Worm (Caenorhabditis elegans) whole organism, young adult: ENCODE results near the gene sec-16A.2.

ENCODE experiments used
- C06A6.2 ChIP-seq: fragments of 200-800 bp; sonication (Bioruptor generic); conservative IDR thresholded peaks from 2 replicates; pipeline ENCODE4 v1.3.6; 2022; ENCODE audit warnings: missing genetic modification characterization, missing compliant biosample characterization
- C17E4.6 ChIP-seq: fragments of 200-800 bp; sonication (Bioruptor generic); IDR thresholded peaks from 2 replicates; pipeline ENCODE4 v1.3.6; 2022; ENCODE audit warnings: missing genetic modification reagents, missing genetic modification characterization, missing compliant biosample characterization
- F33H1.4 ChIP-seq: fragments of 200-800 bp; sonication (Bioruptor generic); IDR thresholded peaks from 2 replicates; pipeline ENCODE4 v1.3.6; 2022; ENCODE audit warnings: missing genetic modification reagents, missing genetic modification characterization, missing compliant biosample characterization
- F39B2.1 ChIP-seq: fragments of 200-800 bp; sonication (Bioruptor generic); IDR thresholded peaks from 2 replicates; pipeline ENCODE4 v1.3.6; 2022; ENCODE audit warnings: missing genetic modification reagents, missing genetic modification characterization, missing compliant biosample characterization
- F52B5.7 ChIP-seq: sonication (generic microtip); optimal IDR thresholded peaks from 2 replicates; lab custom pipeline; 2016; ENCODE audit warnings: mild to moderate bottlenecking, missing genetic modification characterization, missing compliant biosample characterization
- F57A8.1 ChIP-seq: fragments of 200-800 bp; sonication (Bioruptor generic); optimal IDR thresholded peaks from 2 replicates; lab custom pipeline; 2018; ENCODE audit warnings: mild to moderate bottlenecking, missing genetic modification characterization, moderate library complexity, missing compliant biosample characterization
- Y56A3A.18 ChIP-seq: fragments of 200-800 bp; sonication (Bioruptor generic); IDR thresholded peaks from 2 replicates; pipeline ENCODE4 v1.3.6; 2022; ENCODE audit warnings: missing genetic modification reagents, missing genetic modification characterization, missing compliant biosample characterization
- Y67H2A.10 ChIP-seq: fragments of 200-800 bp; sonication (Bioruptor generic); conservative IDR thresholded peaks from 2 replicates; pipeline ENCODE4 v1.3.6; 2022; ENCODE audit warnings: missing genetic modification reagents, missing genetic modification characterization, missing compliant biosample characterization
- Y95B8A.8 ChIP-seq: fragments of 200-800 bp; sonication (Bioruptor generic); IDR thresholded peaks from 2 replicates; pipeline ENCODE4 v1.3.6; 2022; ENCODE audit warnings: missing genetic modification reagents, missing genetic modification characterization, missing compliant biosample characterization
- ZK185.1 ChIP-seq: sonication (generic microtip); optimal IDR thresholded peaks from 2 replicates; lab custom pipeline; 2016; ENCODE audit warnings: mild to moderate bottlenecking, missing genetic modification characterization, missing compliant biosample characterization; ENCODE audit not compliant: poor library complexity, severe bottlenecking
- akir-1 ChIP-seq: fragments of 200-800 bp; sonication (Bioruptor generic); optimal IDR thresholded peaks from 2 replicates; lab custom pipeline; 2018; ENCODE audit warnings: mild to moderate bottlenecking, missing genetic modification characterization, moderate library complexity, missing compliant biosample characterization
- ama-1 ChIP-seq, 3 experiments: fragments of 150-350 bp in 1 of 3; sonication (generic microtip) in 2 of 3; optimal IDR thresholded peaks; 2 replicates each; lab custom pipeline; 2014 to 2018; ENCODE audit warnings: missing biosample characterization in 2 of 3, missing genetic modification characterization in 2 of 3, missing genetic modification reagents in 2 of 3
- aptf-3 ChIP-seq: fragments of 200-800 bp; sonication (Bioruptor generic); IDR thresholded peaks from 2 replicates; pipeline ENCODE4 v1.3.6; 2022; ENCODE audit warnings: missing genetic modification characterization, missing compliant biosample characterization
- athp-1 ChIP-seq: sonication (generic microtip); optimal IDR thresholded peaks from 2 replicates; lab custom pipeline; 2017; ENCODE audit warnings: mild to moderate bottlenecking, missing genetic modification characterization, missing compliant biosample characterization
- attf-5 ChIP-seq: fragments of 200-800 bp; sonication (Bioruptor generic); optimal IDR thresholded peaks from 2 replicates; lab custom pipeline; 2018; ENCODE audit warnings: mild to moderate bottlenecking, missing genetic modification characterization, missing compliant biosample characterization
- cebp-1 ChIP-seq, 2 experiments: fragments of 200-800 bp in 1 of 2; sonication (Bioruptor generic) in 1 of 2; sonication (generic microtip) in 1 of 2; IDR thresholded peaks in 1 of 2; optimal IDR thresholded peaks in 1 of 2; 2 replicates each; pipeline versions ENCODE4 v1.3.6 to Lab custom; 2017 to 2022; ENCODE audit warnings: missing compliant biosample characterization in 2 of 2, missing genetic modification characterization in 2 of 2, mild to moderate bottlenecking in 1 of 2, missing genetic modification reagents in 1 of 2, moderate library complexity in 1 of 2
- ceh-40 ChIP-seq: fragments of 200-800 bp; sonication (Bioruptor generic); IDR thresholded peaks from 2 replicates; pipeline ENCODE4 v1.3.6; 2022; ENCODE audit warnings: missing genetic modification characterization, missing compliant biosample characterization
- ceh-79 ChIP-seq: sonication (generic microtip); optimal IDR thresholded peaks from 2 replicates; lab custom pipeline; 2017; ENCODE audit warnings: mild to moderate bottlenecking, missing genetic modification characterization, missing compliant biosample characterization
- die-1 ChIP-seq: sonication (generic microtip); optimal IDR thresholded peaks from 2 replicates; lab custom pipeline; 2016; ENCODE audit warnings: missing genotype, mild to moderate bottlenecking, missing genetic modification characterization, missing compliant biosample characterization
- dox-1 ChIP-seq: fragments of 200-800 bp; sonication (Bioruptor generic); IDR thresholded peaks from 2 replicates; pipeline ENCODE4 v1.3.6; 2022; ENCODE audit warnings: missing genetic modification reagents, missing genetic modification characterization, missing compliant biosample characterization
- dpl-1 ChIP-seq: fragments of 150-350 bp; optimal IDR thresholded peaks from 2 replicates; lab custom pipeline; 2014; ENCODE audit warnings: missing biosample characterization, missing genetic modification reagents, missing genetic modification characterization
- efl-1 ChIP-seq: fragments of 150-350 bp; optimal IDR thresholded peaks from 2 replicates; lab custom pipeline; 2014; ENCODE audit warnings: missing biosample characterization, missing genetic modification reagents, missing genetic modification characterization
- egrh-3 ChIP-seq: fragments of 200-800 bp; sonication (Bioruptor generic); IDR thresholded peaks from 2 replicates; pipeline ENCODE4 v1.3.6; 2022; ENCODE audit warnings: missing genetic modification reagents, missing genetic modification characterization, missing compliant biosample characterization
- fkh-3 ChIP-seq: sonication (generic microtip); optimal IDR thresholded peaks from 2 replicates; lab custom pipeline; 2016; ENCODE audit warnings: mild to moderate bottlenecking, missing genetic modification characterization, missing compliant biosample characterization
- gei-17 ChIP-seq: fragments of 200-800 bp; sonication (Bioruptor generic); optimal IDR thresholded peaks from 2 replicates; lab custom pipeline; 2018; ENCODE audit warnings: mild to moderate bottlenecking, missing genetic modification characterization, missing compliant biosample characterization
- him-1 ChIP-seq: sonication (generic microtip); optimal IDR thresholded peaks from 2 replicates; lab custom pipeline; 2016; ENCODE audit warnings: missing genotype, missing genetic modification reagents, missing genetic modification characterization, missing compliant biosample characterization
- hlh-26 ChIP-seq: fragments of 200-800 bp; sonication (Bioruptor generic); conservative IDR thresholded peaks from 2 replicates; pipeline ENCODE4 v1.3.6; 2022; ENCODE audit warnings: missing genetic modification reagents, missing genetic modification characterization, missing compliant biosample characterization
- hmg-1.2 ChIP-seq: fragments of 200-800 bp; sonication (Bioruptor generic); IDR thresholded peaks from 2 replicates; pipeline ENCODE4 v1.3.6; 2022; ENCODE audit warnings: missing genetic modification reagents, missing genetic modification characterization, missing compliant biosample characterization
- hmg-20 ChIP-seq: fragments of 200-800 bp; sonication (Bioruptor generic); IDR thresholded peaks from 2 replicates; pipeline ENCODE4 v1.3.6; 2022; ENCODE audit warnings: missing genetic modification reagents, missing genetic modification characterization, missing compliant biosample characterization
- hrde-1 ChIP-seq: sonication (generic microtip); optimal IDR thresholded peaks from 2 replicates; lab custom pipeline; 2016; ENCODE audit warnings: missing genetic modification characterization, mild to moderate bottlenecking, missing compliant biosample characterization, moderate library complexity, missing genotype, missing genetic modification reagents, borderline replicate concordance
- let-607 ChIP-seq, 2 experiments: fragments of 200-800 bp in 1 of 2; sonication (Bioruptor generic) in 1 of 2; sonication (generic microtip) in 1 of 2; optimal IDR thresholded peaks; 2 replicates each; lab custom pipeline; 2016 to 2018; ENCODE audit warnings: mild to moderate bottlenecking in 2 of 2, missing compliant biosample characterization in 2 of 2, missing genetic modification characterization in 2 of 2, moderate library complexity in 2 of 2, missing genotype in 1 of 2
- lin-35 ChIP-seq, 3 experiments: fragments of 150-350 bp in 2 of 3; sonication (generic microtip) in 1 of 3; optimal IDR thresholded peaks; 2 replicates each; lab custom pipeline; 2014 to 2018; ENCODE audit warnings: missing biosample characterization in 3 of 3, missing genetic modification characterization in 3 of 3, missing genetic modification reagents in 3 of 3
- lin-54 ChIP-seq: fragments of 200-800 bp; sonication (Bioruptor generic); optimal IDR thresholded peaks from 2 replicates; lab custom pipeline; 2018; ENCODE audit warnings: mild to moderate bottlenecking, missing genetic modification characterization, missing compliant biosample characterization
- lsl-1 ChIP-seq: fragments of 200-800 bp; sonication (Bioruptor generic); optimal IDR thresholded peaks from 2 replicates; lab custom pipeline; 2018; ENCODE audit warnings: mild to moderate bottlenecking, missing genetic modification characterization, moderate library complexity, missing compliant biosample characterization
- mcd-1 ChIP-seq: fragments of 200-800 bp; sonication (Bioruptor generic); IDR thresholded peaks from 2 replicates; pipeline ENCODE4 v1.3.6; 2022; ENCODE audit warnings: missing genetic modification reagents, missing genetic modification characterization, missing compliant biosample characterization
- nfyb-1 ChIP-seq: fragments of 200-800 bp; sonication (Bioruptor generic); IDR thresholded peaks from 2 replicates; pipeline ENCODE4 v1.3.6; 2022; ENCODE audit warnings: missing genetic modification reagents, missing genetic modification characterization, missing compliant biosample characterization
- nhr-27 ChIP-seq: fragments of 200-800 bp; sonication (Bioruptor generic); optimal IDR thresholded peaks from 2 replicates; lab custom pipeline; 2018; ENCODE audit warnings: mild to moderate bottlenecking, missing genetic modification characterization, moderate library complexity, missing compliant biosample characterization
- rcor-1 ChIP-seq: fragments of 200-800 bp; sonication (Bioruptor generic); IDR thresholded peaks from 2 replicates; pipeline ENCODE4 v1.3.6; 2022; ENCODE audit warnings: missing genetic modification reagents, missing genetic modification characterization, missing compliant biosample characterization
- repo-1 ChIP-seq: sonication (generic microtip); optimal IDR thresholded peaks from 2 replicates; lab custom pipeline; 2017; ENCODE audit warnings: mild to moderate bottlenecking, missing genetic modification characterization, missing compliant biosample characterization
- snpc-1.1 ChIP-seq: sonication (generic microtip); optimal IDR thresholded peaks from 2 replicates; lab custom pipeline; 2017; ENCODE audit warnings: missing genetic modification characterization, mild to moderate bottlenecking, missing compliant biosample characterization, antibody characterized with exemption, moderate library complexity, missing genotype, missing genetic modification reagents; ENCODE audit not compliant: insufficient read depth
- snpc-3.4 ChIP-seq: sonication (generic microtip); optimal IDR thresholded peaks from 2 replicates; lab custom pipeline; 2017; ENCODE audit warnings: missing genetic modification characterization, mild to moderate bottlenecking, missing compliant biosample characterization, antibody characterized with exemption, moderate library complexity, missing genotype, missing genetic modification reagents
- snpc-4 ChIP-seq, 5 experiments: fragments of 150-350 bp in 1 of 5; sonication (generic microtip) in 4 of 5; optimal IDR thresholded peaks; 2 replicates each; lab custom pipeline; 2014 to 2018; ENCODE audit warnings: missing genetic modification characterization in 5 of 5, missing biosample characterization in 3 of 5, antibody characterized with exemption in 2 of 5, mild to moderate bottlenecking in 2 of 5, missing compliant biosample characterization in 2 of 5, missing genotype in 2 of 5, moderate library complexity in 2 of 5, missing genetic modification reagents in 1 of 5
- somi-1 ChIP-seq: fragments of 200-800 bp; sonication (Bioruptor generic); optimal IDR thresholded peaks from 2 replicates; lab custom pipeline; 2018; ENCODE audit warnings: mild to moderate bottlenecking, missing genetic modification characterization, missing compliant biosample characterization
- tbx-9 ChIP-seq: sonication (generic microtip); optimal IDR thresholded peaks from 2 replicates; lab custom pipeline; 2016; ENCODE audit warnings: borderline replicate concordance, missing genetic modification characterization, inconsistent platforms, missing compliant biosample characterization
- xnd-1 ChIP-seq: sonication (generic microtip); optimal IDR thresholded peaks from 2 replicates; lab custom pipeline; 2016; ENCODE audit warnings: missing genotype, missing genetic modification reagents, missing genetic modification characterization, missing compliant biosample characterization
- ztf-18 ChIP-seq: sonication (generic microtip); optimal IDR thresholded peaks from 2 replicates; lab custom pipeline; 2016; ENCODE audit warnings: missing genotype, mild to moderate bottlenecking, missing genetic modification characterization, missing compliant biosample characterization

Gene sec-16A.2

DNA sequence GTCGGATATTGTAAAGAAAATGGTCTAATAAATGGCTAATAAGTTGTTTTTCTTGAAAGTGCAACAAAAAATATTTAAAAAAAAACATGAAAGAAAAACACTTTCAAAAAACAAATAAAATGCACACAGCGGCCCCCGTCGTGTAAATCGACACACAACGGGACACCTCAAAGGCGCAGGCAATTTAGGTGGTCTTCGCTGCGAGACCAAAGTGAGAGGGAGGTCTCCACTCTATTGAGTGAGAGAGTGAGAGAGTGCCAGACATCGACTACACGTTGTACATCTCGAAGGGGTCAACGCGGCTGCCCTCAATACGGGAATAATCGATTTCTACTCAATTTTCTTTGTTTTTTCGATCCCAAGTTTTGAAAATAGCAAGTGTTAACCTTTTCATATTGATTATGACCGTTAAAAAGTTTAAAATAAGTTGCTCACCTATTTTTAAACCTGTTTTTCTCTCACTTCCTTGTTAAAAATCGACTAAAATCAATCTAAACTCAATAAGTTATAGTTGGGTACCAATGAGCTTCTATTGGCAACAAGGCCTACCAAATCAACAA, at the start of gene sec-16A.2:
sec-16A.2 (plus strand) TSS at position 510 of the 560 bp plus-strand sequence.
- TF ChIP-seq snpc-3.4 (tag; lab: Kevin White, UChicago): no peak
- no peak for TF ChIP-seq ceh-40 (GFP tag; lab: Robert Waterston, UW)
- TF ChIP-seq egrh-3: no peak
- TF ChIP-seq C06A6.2 (GFP tag; lab: Robert Waterston, UW): no peak
- no peak for TF ChIP-seq hmg-20 (GFP tag; lab: Robert Waterston, UW)
- TF ChIP-seq lsl-1: no peak
- no peak for TF ChIP-seq hrde-1 (tag; lab: Kevin White, UChicago)
- no peak for TF ChIP-seq aptf-3 (GFP tag; lab: Robert Waterston, UW)
- TF ChIP-seq hlh-26 (GFP tag; lab: Robert Waterston, UW): no peak
- no peak for TF ChIP-seq mcd-1 (GFP tag; lab: Robert Waterston, UW)
- peak; percentile 5 to 58 for TF ChIP-seq let-607 (tag; optimal IDR thresholded peaks at IDR 0.05; lab: Kevin White, UChicago)
- TF ChIP-seq F39B2.1 (GFP tag; lab: Robert Waterston, UW): no peak
- TF ChIP-seq F52B5.7: no peak
- TF ChIP-seq lin-35 (GFP tag; optimal IDR thresholded peaks at IDR 0.05; lab: Kevin White, UChicago): peak in 1 of 3 experiments; percentile 28
- TF ChIP-seq efl-1: no peak
- TF ChIP-seq F57A8.1 (GFP tag; lab: Kevin White, UChicago): no peak
- no peak for TF ChIP-seq Y56A3A.18 (GFP tag; lab: Robert Waterston, UW)
- no peak for TF ChIP-seq athp-1 (tag; lab: Kevin White, UChicago)
- TF ChIP-seq dox-1 (GFP tag; lab: Robert Waterston, UW): peak; percentile 60; the same call in 1 of the 2 replicates
- TF ChIP-seq snpc-1.1: no peak
- TF ChIP-seq ZK185.1 (tag; lab: Kevin White, UChicago): peak; percentile 48
- no peak for TF ChIP-seq C17E4.6 (GFP tag; lab: Robert Waterston, UW)
- TF ChIP-seq die-1 (tag; lab: Kevin White, UChicago): no peak
- no peak for TF ChIP-seq snpc-4 (GFP tag; optimal IDR thresholded peaks at IDR 0.05; lab: Kevin White, UChicago)
- TF ChIP-seq snpc-4 (tag; optimal IDR thresholded peaks at IDR 0.05; lab: Kevin White, UChicago): peak in 1 of 4 experiments; percentile 61
- no peak for TF ChIP-seq ama-1 (optimal IDR thresholded peaks at IDR 0.05; lab: Kevin White, UChicago)
- TF ChIP-seq ama-1 (GFP tag; optimal IDR thresholded peaks at IDR 0.05; lab: Kevin White, UChicago): no peak
- TF ChIP-seq Y67H2A.10: no peak
- TF ChIP-seq gei-17: no peak
- TF ChIP-seq nhr-27: no peak
- TF ChIP-seq attf-5 (GFP tag; lab: Kevin White, UChicago): peak; percentile 54
- no peak for TF ChIP-seq repo-1 (tag; lab: Kevin White, UChicago)
- TF ChIP-seq cebp-1 (GFP tag; IDR thresholded peaks at IDR 0.05; lab: Robert Waterston, UW): no peak
- peak; percentile 13 for TF ChIP-seq cebp-1 (tag; optimal IDR thresholded peaks at IDR 0.05; lab: Kevin White, UChicago)
- TF ChIP-seq hmg-1.2 (GFP tag; lab: Robert Waterston, UW): peak; percentile 33; the same call in 1 of the 2 replicates
- no peak for TF ChIP-seq somi-1 (GFP tag; lab: Kevin White, UChicago)
- TF ChIP-seq ztf-18 (tag; lab: Kevin White, UChicago): no peak
- no peak for TF ChIP-seq Y95B8A.8 (GFP tag; lab: Robert Waterston, UW)
- no peak for TF ChIP-seq lin-54 (GFP tag; lab: Kevin White, UChicago)
- TF ChIP-seq dpl-1: no peak
- no peak for TF ChIP-seq rcor-1 (GFP tag; lab: Robert Waterston, UW)
- TF ChIP-seq F33H1.4 (GFP tag; lab: Robert Waterston, UW): peak; percentile 68
- no peak for TF ChIP-seq akir-1 (GFP tag; lab: Kevin White, UChicago)
- TF ChIP-seq fkh-3 (tag; lab: Kevin White, UChicago): no peak
- no peak for TF ChIP-seq nfyb-1 (GFP tag; lab: Robert Waterston, UW)
- no peak for TF ChIP-seq xnd-1 (tag; lab: Kevin White, UChicago)
- TF ChIP-seq ceh-79 (tag; lab: Kevin White, UChicago): no peak
- TF ChIP-seq him-1: no peak
- no peak for TF ChIP-seq tbx-9
